Worm (Caenorhabditis elegans) whole organism, midembryonic: ENCODE data around the gene lido-17.

ENCODE experiments used
- T22C8.4 ChIP-seq: fragments of 200-800 bp; sonication (Bioruptor generic); IDR thresholded peaks from 2 replicates; pipeline ENCODE4 v1.3.6; 2022; ENCODE audit warnings: missing genetic modification characterization, missing compliant biosample characterization
- cog-1 ChIP-seq: sonication (generic microtip); optimal IDR thresholded peaks from 2 replicates; lab custom pipeline; 2016; ENCODE audit warnings: missing genetic modification characterization, missing compliant biosample characterization
- flt-1 ChIP-seq: fragments of 200-800 bp; sonication (Bioruptor generic); IDR thresholded peaks from 2 replicates; pipeline ENCODE4 v1.3.6; 2022; ENCODE audit warnings: missing genetic modification characterization, missing compliant biosample characterization
- klf-2 ChIP-seq: fragments of 200-800 bp; sonication (Bioruptor generic); conservative IDR thresholded peaks from 2 replicates; pipeline ENCODE4 v1.3.6; 2022; ENCODE audit warnings: missing genetic modification reagents, missing genetic modification characterization, missing compliant biosample characterization
- med-1 ChIP-seq: sonication (generic microtip); optimal IDR thresholded peaks from 2 replicates; lab custom pipeline; 2017; ENCODE audit warnings: missing genetic modification characterization, mild to moderate bottlenecking, missing compliant biosample characterization, antibody characterized with exemption, missing genetic modification reagents; ENCODE audit not compliant: insufficient read depth
- ref-1 ChIP-seq: fragments of 200-800 bp; sonication (Bioruptor generic); conservative IDR thresholded peaks from 2 replicates; pipeline ENCODE4 v1.3.6; 2022; ENCODE audit warnings: missing genetic modification reagents, missing genetic modification characterization, missing compliant biosample characterization
- tab-1 ChIP-seq: fragments of 200-800 bp; sonication (Bioruptor generic); IDR thresholded peaks from 2 replicates; pipeline ENCODE4 v1.3.6; 2022; ENCODE audit warnings: missing genetic modification characterization, missing compliant biosample characterization
- ztf-23 ChIP-seq: fragments of 200-800 bp; sonication (Bioruptor generic); IDR thresholded peaks from 2 replicates; pipeline ENCODE4 v1.3.6; 2022; ENCODE audit warnings: missing genetic modification reagents, missing genetic modification characterization, missing compliant biosample characterization
- ztf-29 ChIP-seq: fragments of 200-800 bp; sonication (Bioruptor generic); IDR thresholded peaks from 2 replicates; pipeline ENCODE4 v1.3.6; 2022; ENCODE audit warnings: missing genetic modification reagents, missing genetic modification characterization, missing compliant biosample characterization

lido-17 gene

DNA sequence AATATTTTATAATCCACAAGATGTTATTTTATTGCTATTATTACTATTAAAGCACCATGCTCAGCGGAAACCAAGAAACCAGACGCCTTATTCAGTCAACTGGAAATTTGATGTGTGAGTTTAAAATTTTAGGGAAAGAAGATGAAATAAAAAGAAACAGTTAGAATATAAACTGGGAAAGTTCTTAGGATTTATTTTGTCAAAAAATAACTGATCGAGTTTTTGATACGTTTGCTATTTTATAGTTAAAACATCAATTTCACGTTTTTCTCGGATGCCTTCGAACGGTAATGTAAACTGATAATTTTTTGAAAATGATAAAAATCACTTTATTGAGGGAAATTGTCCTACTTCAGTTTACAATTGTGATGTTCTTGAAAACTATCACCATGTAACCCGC lies 20.2 kb downstream of the lido-17 start, which contains the start of gene C06C3.3:
Gene C06C3.3, minus strand, starts transcription at position 101 of the 400 bp plus-strand sequence.
- no peak for TF ChIP-seq ztf-29 (GFP tag; lab: Robert Waterston, UW)
- no peak for TF ChIP-seq tab-1 (GFP tag; lab: Robert Waterston, UW)
- no peak for TF ChIP-seq flt-1 (GFP tag; lab: Robert Waterston, UW)
- no peak for TF ChIP-seq klf-2 (GFP tag; lab: Robert Waterston, UW)
- no peak for TF ChIP-seq ztf-23
- TF ChIP-seq med-1 (GFP tag; lab: Kevin White, UChicago), result no peak
- TF ChIP-seq T22C8.4 (GFP tag; lab: Robert Waterston, UW), result no peak
- no peak for TF ChIP-seq cog-1
- TF ChIP-seq ref-1 (GFP tag; lab: Robert Waterston, UW), result no peak

DNA sequence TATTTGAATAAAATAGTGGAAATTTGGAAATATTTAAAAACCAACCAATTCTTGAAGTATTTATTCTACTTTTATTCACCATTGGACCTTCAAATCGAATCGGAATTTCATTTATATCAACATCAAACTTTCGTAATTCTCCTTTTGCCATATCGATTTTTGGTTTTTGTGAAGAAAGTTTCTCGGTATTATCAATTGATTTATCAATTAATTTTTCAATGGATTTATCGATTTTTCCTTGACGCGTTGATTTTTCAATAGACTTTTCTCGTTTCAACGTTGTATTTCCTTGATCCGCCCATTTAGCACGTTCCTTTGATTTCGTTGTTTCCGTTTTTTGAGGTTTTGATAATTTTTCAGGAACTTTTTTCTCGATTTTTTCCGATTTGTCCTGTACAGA lies 23.2 kb downstream of the lido-17 start:
- no peak for TF ChIP-seq flt-1 (GFP tag; lab: Robert Waterston, UW)
- no peak for TF ChIP-seq ref-1 (GFP tag; lab: Robert Waterston, UW)
- no peak for TF ChIP-seq cog-1
- 0 out of 2 replicates have a peak, but pooled peaks have one; percentile 6 for TF ChIP-seq T22C8.4 (GFP tag; lab: Robert Waterston, UW)
- TF ChIP-seq ztf-29 (GFP tag; lab: Robert Waterston, UW), result no peak
- TF ChIP-seq ztf-23, result no peak

ce11 chrII:9362249-9362648 lies 30.4 kb downstream of the lido-17 start:
- TF ChIP-seq T22C8.4 (GFP tag; lab: Robert Waterston, UW), result no peak
- TF ChIP-seq ztf-23, result no peak
- no peak for TF ChIP-seq ztf-29 (GFP tag; lab: Robert Waterston, UW)
- no peak for TF ChIP-seq tab-1 (GFP tag; lab: Robert Waterston, UW)
- TF ChIP-seq med-1 (GFP tag; lab: Kevin White, UChicago), result no peak
- TF ChIP-seq flt-1 (GFP tag; lab: Robert Waterston, UW), result no peak
- no peak for TF ChIP-seq cog-1
- TF ChIP-seq klf-2 (GFP tag; lab: Robert Waterston, UW), result no peak
- no peak for TF ChIP-seq ref-1 (GFP tag; lab: Robert Waterston, UW)

DNA sequence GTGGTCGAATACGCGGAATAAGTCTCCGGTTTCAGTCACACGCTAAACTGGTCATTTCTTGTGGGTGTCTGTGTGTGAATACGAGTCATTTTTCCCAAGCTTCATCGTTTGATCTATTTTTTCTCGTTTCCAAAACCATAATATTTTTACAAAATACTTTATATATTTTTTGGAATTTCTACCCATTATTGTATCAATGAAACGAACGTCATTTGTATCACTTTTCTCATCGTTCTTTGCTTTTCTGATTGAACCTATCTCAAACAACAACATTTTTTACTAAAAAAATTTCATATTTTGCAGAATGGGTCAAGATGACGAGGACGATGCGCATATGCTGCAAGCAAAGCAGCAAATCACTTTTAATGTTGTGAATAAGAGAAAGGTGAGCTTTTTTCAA lies 34.4 kb downstream of the lido-17 start, which contains the start of gene mel-11:
Gene mel-11, plus strand, starts transcription at position 301 of the 400 bp plus-strand sequence.
- TF ChIP-seq flt-1 (GFP tag; lab: Robert Waterston, UW) (no peak), tab-1 (GFP tag; lab: Robert Waterston, UW) (no peak), med-1 (GFP tag; lab: Kevin White, UChicago) (no peak), cog-1 (no peak), klf-2 (GFP tag; lab: Robert Waterston, UW) (no peak), T22C8.4 (GFP tag; lab: Robert Waterston, UW) (no peak), ztf-29 (GFP tag; lab: Robert Waterston, UW) (no peak), ref-1 (GFP tag; lab: Robert Waterston, UW) (no peak)

- TF ChIP-seq flt-1 (GFP tag; lab: Robert Waterston, UW), result no peak
- TF ChIP-seq tab-1 (GFP tag; lab: Robert Waterston, UW), result no peak
- TF ChIP-seq ztf-29 (GFP tag; lab: Robert Waterston, UW), result no peak
- peak; percentile 27 for TF ChIP-seq cog-1
- TF ChIP-seq med-1 (GFP tag; lab: Kevin White, UChicago), result no peak
Observed at ce11 chrII:9356723-9357122, 35.9 kb downstream of the lido-17 start.

ce11 chrII:9352669-9353068 lies 40.0 kb downstream of the lido-17 start, which contains the start of the genes sdhb-1 and cup-15:
Gene sdhb-1, minus strand, starts transcription at chrII:9352731.
Gene cup-15, plus strand, starts transcription at chrII:9353000.
- TF ChIP-seq T22C8.4 (GFP tag; lab: Robert Waterston, UW) (no peak), med-1 (GFP tag; lab: Kevin White, UChicago) (no peak), ztf-29 (GFP tag; lab: Robert Waterston, UW) (no peak), klf-2 (GFP tag; lab: Robert Waterston, UW) (no peak), tab-1 (GFP tag; lab: Robert Waterston, UW) (no peak), flt-1 (GFP tag; lab: Robert Waterston, UW) (no peak), ztf-23 (no peak), cog-1 (no peak), ref-1 (GFP tag; lab: Robert Waterston, UW) (no peak)

DNA sequence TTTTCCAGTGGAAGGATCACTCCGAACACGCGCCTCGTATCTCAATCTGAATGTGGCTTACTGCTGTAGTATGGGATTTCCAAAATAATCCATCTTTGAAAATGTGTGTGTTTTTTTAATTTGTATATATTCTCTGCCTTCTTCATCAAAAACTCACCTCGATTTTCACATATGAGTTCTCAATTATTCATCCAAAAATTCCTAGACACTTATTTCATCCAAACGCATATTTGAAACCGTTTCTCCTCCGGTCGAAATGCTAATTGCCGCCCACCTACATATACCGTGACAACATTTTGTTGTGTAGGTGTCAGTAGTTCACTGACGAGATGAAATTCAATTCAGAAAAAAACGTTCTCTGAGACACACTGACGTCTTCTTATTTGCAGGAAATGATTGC lies 45.2 kb downstream of the lido-17 start:
- no peak for TF ChIP-seq T22C8.4 (GFP tag; lab: Robert Waterston, UW)
- TF ChIP-seq ref-1 (GFP tag; lab: Robert Waterston, UW), result no peak

- TF ChIP-seq flt-1 (GFP tag; lab: Robert Waterston, UW) (no peak), ref-1 (GFP tag; lab: Robert Waterston, UW) (no peak), med-1 (GFP tag; lab: Kevin White, UChicago) (no peak), klf-2 (GFP tag; lab: Robert Waterston, UW) (no peak), ztf-29 (GFP tag; lab: Robert Waterston, UW) (no peak), tab-1 (GFP tag; lab: Robert Waterston, UW) (no peak), ztf-23 (no peak), cog-1 (no peak)
Observed at ce11 chrII:9346490-9346889, 46.1 kb downstream of the lido-17 start, which contains the start of gene F42A8.1. Gene F42A8.1, minus strand, starts transcription at chrII:9346590.

DNA sequence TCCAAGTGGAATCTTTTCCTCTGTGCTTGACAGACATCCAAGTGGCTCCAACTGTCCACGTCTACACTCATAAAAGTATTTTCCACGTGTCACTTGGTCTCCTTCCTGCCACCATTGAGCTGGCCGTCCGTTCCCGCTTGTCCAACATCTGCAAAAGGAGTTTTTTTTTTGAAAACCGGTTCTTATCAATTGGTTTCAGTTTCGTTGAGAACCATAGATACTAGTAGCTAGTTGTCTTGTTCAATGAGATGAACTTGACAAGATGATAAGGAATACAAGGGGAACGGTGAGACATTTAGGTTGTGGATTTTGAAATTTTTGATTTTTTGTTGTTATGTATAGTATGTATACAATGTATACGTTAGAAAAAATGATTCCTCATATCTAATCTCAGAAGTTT lies 46.8 kb downstream of the lido-17 start:
- TF ChIP-seq med-1 (GFP tag; lab: Kevin White, UChicago), result no peak

- no peak for TF ChIP-seq ztf-29 (GFP tag; lab: Robert Waterston, UW)
- TF ChIP-seq klf-2 (GFP tag; lab: Robert Waterston, UW), result no peak
- no peak for TF ChIP-seq T22C8.4 (GFP tag; lab: Robert Waterston, UW)
- no peak for TF ChIP-seq tab-1 (GFP tag; lab: Robert Waterston, UW)
- TF ChIP-seq ref-1 (GFP tag; lab: Robert Waterston, UW), result no peak
- no peak for TF ChIP-seq ztf-23
- no peak for TF ChIP-seq cog-1
Observed at ce11 chrII:9345116-9345515, 47.5 kb downstream of the lido-17 start.
